Fruit fly (Drosophila melanogaster): Measurements from ENCODE around the gene beg.

beg gene

DNA sequence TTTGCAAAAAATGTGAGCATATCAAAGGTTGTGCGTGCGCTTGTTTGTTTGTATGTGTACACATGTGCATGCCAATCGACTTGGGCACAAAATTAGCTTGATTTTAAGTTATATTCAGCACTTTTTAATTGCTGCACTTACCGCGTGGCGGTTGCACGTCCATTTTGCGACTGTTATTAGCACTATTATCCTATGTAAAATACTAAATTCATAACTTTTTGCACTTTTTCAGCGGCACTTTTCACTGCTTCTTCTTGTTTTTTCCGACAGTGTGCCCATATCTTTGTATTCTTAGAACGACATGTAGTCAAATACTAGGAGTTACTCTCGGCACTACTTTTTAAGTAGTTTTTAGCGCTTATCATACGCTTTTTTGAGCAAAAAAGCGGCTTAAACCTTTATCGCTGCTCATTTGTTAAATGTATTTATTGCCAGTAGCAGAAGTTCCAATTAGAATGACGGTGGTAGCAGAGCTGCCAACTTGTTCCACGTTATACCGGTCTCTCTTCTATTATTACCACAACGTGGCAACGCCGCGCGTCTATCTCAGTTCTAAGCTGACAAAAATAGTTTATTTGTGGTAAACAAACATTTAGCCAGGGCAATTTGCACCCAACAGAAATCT, 6.9 kb downstream of the beg start, which contains the start of the genes scaf6 and Papst2 (continued):
- peak in 1 of 3 experiments; percentile 35 for TF ChIP-seq Stat92E (GFP tag; optimal IDR thresholded peaks at IDR 0.05)
- no peak for TF ChIP-seq CG1602 (GFP tag; optimal IDR thresholded peaks at IDR 0.05)
- TF ChIP-seq CG12155 (GFP tag; optimal IDR thresholded peaks at IDR 0.05): no peak
- TF ChIP-seq insv (GFP tag; optimal IDR thresholded peaks at IDR 0.05): peak; percentile 94 to 97
- TF ChIP-seq CG10654 (GFP tag; optimal IDR thresholded peaks at IDR 0.05): no peak
- TF ChIP-seq pan (optimal IDR thresholded peaks at IDR 0.05): no peak
- TF ChIP-seq pan (GFP tag; optimal IDR thresholded peaks at IDR 0.05 in 1 of 2, IDR thresholded peaks at IDR 0.05 in 1 of 2): no peak
- no peak for TF ChIP-seq CG8281 (tag; optimal IDR thresholded peaks at IDR 0.05)
- TF ChIP-seq fd3F (GFP tag; optimal IDR thresholded peaks at IDR 0.05): no peak
- no peak for TF ChIP-seq unpg (GFP tag; optimal IDR thresholded peaks at IDR 0.05)
- TF ChIP-seq Mes4 (GFP tag; optimal IDR thresholded peaks at IDR 0.05): no peak
- no peak for TF ChIP-seq klu (GFP tag; IDR thresholded peaks at IDR 0.05)
- no peak for TF ChIP-seq odd (GFP tag; optimal IDR thresholded peaks at IDR 0.05)
- no peak for TF ChIP-seq D19B (GFP tag; optimal IDR thresholded peaks at IDR 0.05)
- no peak for TF ChIP-seq jing (GFP tag; optimal IDR thresholded peaks at IDR 0.05)
- TF ChIP-seq esg (GFP tag; conservative IDR thresholded peaks at IDR 0.05): no peak
- no peak for TF ChIP-seq shn (GFP tag; optimal IDR thresholded peaks at IDR 0.05)
- TF ChIP-seq CG8290 (GFP tag; optimal IDR thresholded peaks at IDR 0.05): no peak
- TF ChIP-seq CG8290 (tag; optimal IDR thresholded peaks at IDR 0.05): no peak
- TF ChIP-seq CG34422 (GFP tag; IDR thresholded peaks at IDR 0.05): peak; percentile 54; the same call in 1 of the 3 replicates
- no peak for TF ChIP-seq CG1529 (GFP tag; optimal IDR thresholded peaks at IDR 0.05)
- no peak for TF ChIP-seq CG11085 (GFP tag; IDR thresholded peaks at IDR 0.05)
- TF ChIP-seq CG8089 (GFP tag; optimal IDR thresholded peaks at IDR 0.05): no peak
- TF ChIP-seq peb (GFP tag; IDR thresholded peaks at IDR 0.05): no peak; the same call in 1 of the 2 replicates
- TF ChIP-seq pnt (GFP tag; optimal IDR thresholded peaks at IDR 0.05): no peak
- 0 out of 3 replicates have a peak, but pooled peaks have one; percentile 32 for TF ChIP-seq CG14860 (GFP tag; IDR thresholded peaks at IDR 0.05; ENCODE audit: partially characterized antibody)
- no peak for TF ChIP-seq fd96Cb (tag; optimal IDR thresholded peaks at IDR 0.05)
- peak; percentile 58 for TF ChIP-seq phol (tag; optimal IDR thresholded peaks at IDR 0.05)
- TF ChIP-seq E2f1 (GFP tag; IDR thresholded peaks at IDR 0.05): no peak
- TF ChIP-seq vvl (GFP tag; IDR thresholded peaks at IDR 0.05): no peak
- no peak for TF ChIP-seq CG18764 (GFP tag; optimal IDR thresholded peaks at IDR 0.05)
- no peak for TF ChIP-seq Hmx (GFP tag; optimal IDR thresholded peaks at IDR 0.05)
- no peak for TF ChIP-seq CG13894 (tag; optimal IDR thresholded peaks at IDR 0.05)
- no peak for TF ChIP-seq sisA (GFP tag; IDR thresholded peaks at IDR 0.05)
- TF ChIP-seq otp (GFP tag; IDR thresholded peaks at IDR 0.05): no peak
- TF ChIP-seq chif (GFP tag; optimal IDR thresholded peaks at IDR 0.05): peak in 1 of 2 experiments; percentile 5
- TF ChIP-seq CG13424 (tag; optimal IDR thresholded peaks at IDR 0.05): peak; percentile 16
- no peak for TF ChIP-seq grn (GFP tag; optimal IDR thresholded peaks at IDR 0.05)
- no peak for TF ChIP-seq CG15011 (GFP tag; optimal IDR thresholded peaks at IDR 0.05)
- no peak for TF ChIP-seq CG14050 (GFP tag; IDR thresholded peaks at IDR 0.05)
- no peak for TF ChIP-seq CG33213 (GFP tag; optimal IDR thresholded peaks at IDR 0.05)
- no peak for TF ChIP-seq sqz (GFP tag; optimal IDR thresholded peaks at IDR 0.05)
- TF ChIP-seq stc (GFP tag; IDR thresholded peaks at IDR 0.05): no peak
- no peak for TF ChIP-seq hb (GFP tag; IDR thresholded peaks at IDR 0.05; ENCODE audit: partially characterized antibody)
- no peak for TF ChIP-seq nau (GFP tag; optimal IDR thresholded peaks at IDR 0.05)
- no peak for TF ChIP-seq usp (GFP tag; optimal IDR thresholded peaks at IDR 0.05)
- TF ChIP-seq CG3407 (GFP tag; optimal IDR thresholded peaks at IDR 0.05): no peak
- TF ChIP-seq p53 (GFP tag; optimal IDR thresholded peaks at IDR 0.05): no peak
- TF ChIP-seq CkIIα-i1 (GFP tag; IDR thresholded peaks at IDR 0.05): no peak
- no peak for TF ChIP-seq cato (GFP tag; optimal IDR thresholded peaks at IDR 0.05; ENCODE audit: borderline replicate concordance)
- no peak for TF ChIP-seq CG3726 (GFP tag; IDR thresholded peaks at IDR 0.05)
- TF ChIP-seq rib (GFP tag; IDR thresholded peaks at IDR 0.05): no peak

Measured in whole organism, embryonic.